Worm (Caenorhabditis elegans) whole organism, L2 larva: ENCODE results near the gene lpr-2.

Experiments used
- egl-27 ChIP-seq: sonication (generic microtip); optimal IDR thresholded peaks from 3 replicates; lab custom pipeline; 2017; ENCODE audit warnings: missing biosample characterization, missing genetic modification reagents, missing genetic modification characterization
- snpc-4 ChIP-seq: fragments of 150-350 bp; optimal IDR thresholded peaks from 2 replicates; lab custom pipeline; 2014; ENCODE audit warnings: missing biosample characterization, missing genetic modification characterization

ce11 chrIV:11822454-11822853, 43.4 kb downstream of the lpr-2 start:
- TF ChIP-seq snpc-4 (tag; lab: Kevin White, UChicago) (no peak), egl-27 (tag; lab: Kevin White, UChicago) (no peak)
